Worm (Caenorhabditis elegans): Measurements from ENCODE around the gene T02B11.3.
"Not testable (repeated sequence)": the region's sequence is repeated elsewhere in the genome, so short reads cannot be mapped to it uniquely, and the experiment has no call there.

Gene T02B11.3

ce11 chrV:849042-849441 lies 17.6 kb downstream of the T02B11.3 start:
- TF ChIP-seq elt-3 (tag; optimal IDR thresholded peaks at IDR 0.05) (no peak), snpc-4 (tag; optimal IDR thresholded peaks at IDR 0.05) (no peak), ceh-16 (tag; optimal IDR thresholded peaks at IDR 0.05) (no peak), nhr-25 (tag; optimal IDR thresholded peaks at IDR 0.05) (no peak), sem-4 (tag; optimal IDR thresholded peaks at IDR 0.05) (no peak), crh-2 (tag; optimal IDR thresholded peaks at IDR 0.05) (no peak)

ce11 chrV:847521-847920 lies 19.1 kb downstream of the T02B11.3 start, which contains the start of gene srbc-13:
Gene srbc-13 (plus strand): TSS chrV:847821.
- no peak for TF ChIP-seq snpc-4 (tag; optimal IDR thresholded peaks at IDR 0.05)
- TF ChIP-seq nhr-6 (tag; optimal IDR thresholded peaks at IDR 0.05), result no peak
- no peak for TF ChIP-seq ceh-82 (tag; optimal IDR thresholded peaks at IDR 0.05)
- TF ChIP-seq lin-11 (tag; optimal IDR thresholded peaks at IDR 0.05), result no peak
- TF ChIP-seq blmp-1 (tag; optimal IDR thresholded peaks at IDR 0.05; ENCODE audit: insufficient read depth), result no peak
- TF ChIP-seq nhr-25 (tag; optimal IDR thresholded peaks at IDR 0.05), result no peak
- TF ChIP-seq nhr-21 (tag; optimal IDR thresholded peaks at IDR 0.05), result no peak
- TF ChIP-seq nhr-129 (tag; optimal IDR thresholded peaks at IDR 0.05), result no peak
- TF ChIP-seq aly-2 (tag; optimal IDR thresholded peaks at IDR 0.05), result no peak
- TF ChIP-seq nhr-10 (tag; optimal IDR thresholded peaks at IDR 0.05), result no peak
- no peak for TF ChIP-seq ztf-11 (tag; optimal IDR thresholded peaks at IDR 0.05)
- no peak for TF ChIP-seq R02D3.7 (tag; optimal IDR thresholded peaks at IDR 0.05)
- TF ChIP-seq gmeb-1 (tag; optimal IDR thresholded peaks at IDR 0.05), result no peak
- no peak for TF ChIP-seq crh-2 (tag; optimal IDR thresholded peaks at IDR 0.05)
- TF ChIP-seq lin-39 (tag; optimal IDR thresholded peaks at IDR 0.05), result no peak
- TF ChIP-seq unc-55 (GFP tag; optimal IDR thresholded peaks at IDR 0.05), result no peak

- not testable (repeated sequence) for TF ChIP-seq lin-39, peb-1, lin-11 (tag; optimal IDR thresholded peaks at IDR 0.05)
Observed at ce11 chrV:843118-843517, 23.5 kb downstream of the T02B11.3 start, which contains the start of gene K09C6.8. Gene K09C6.8 (minus strand): TSS chrV:843218.

ce11 chrV:842611-843010 lies 24.0 kb downstream of the T02B11.3 start:
- no peak for TF ChIP-seq lin-11 (tag; optimal IDR thresholded peaks at IDR 0.05)
- TF ChIP-seq alr-1 (tag; optimal IDR thresholded peaks at IDR 0.05), result no peak
- TF ChIP-seq mbf-1 (tag; optimal IDR thresholded peaks at IDR 0.05), result no peak
- no peak for TF ChIP-seq Y55F3AM.14 (GFP tag; optimal IDR thresholded peaks at IDR 0.05)
- no peak for TF ChIP-seq sma-3 (GFP tag; optimal IDR thresholded peaks at IDR 0.05)
- no peak for TF ChIP-seq nhr-21 (tag; optimal IDR thresholded peaks at IDR 0.05)
- TF ChIP-seq crh-2 (tag; optimal IDR thresholded peaks at IDR 0.05), result no peak
- TF ChIP-seq nhr-129 (tag; optimal IDR thresholded peaks at IDR 0.05), result no peak
- no peak for TF ChIP-seq ama-1 (optimal IDR thresholded peaks at IDR 0.05)
- no peak for TF ChIP-seq nhr-25 (tag; optimal IDR thresholded peaks at IDR 0.05)
- no peak for TF ChIP-seq nhr-11 (tag; optimal IDR thresholded peaks at IDR 0.05)
- no peak for TF ChIP-seq nhr-10 (tag; optimal IDR thresholded peaks at IDR 0.05)
- no peak for TF ChIP-seq gmeb-1 (tag; optimal IDR thresholded peaks at IDR 0.05)
- no peak for TF ChIP-seq unc-55 (GFP tag; optimal IDR thresholded peaks at IDR 0.05)
- TF ChIP-seq unc-62 (GFP tag; optimal IDR thresholded peaks at IDR 0.05), result no peak
- no peak for TF ChIP-seq elt-3 (tag; optimal IDR thresholded peaks at IDR 0.05)
- no peak for TF ChIP-seq mdl-1 (tag; optimal IDR thresholded peaks at IDR 0.05)
- TF ChIP-seq elt-1 (tag; optimal IDR thresholded peaks at IDR 0.05), result no peak
- TF ChIP-seq nhr-6 (tag; optimal IDR thresholded peaks at IDR 0.05), result no peak

ce11 chrV:838984-839471 lies 27.6 kb downstream of the T02B11.3 start, which contains the start of the genes K09C6.7 and K09C6.10:
Gene K09C6.7 (minus strand): TSS chrV:839084.
Gene K09C6.10 (plus strand): TSS chrV:839421.
- not testable (repeated sequence) for TF ChIP-seq elt-1, nhr-237, nhr-77 (tag; optimal IDR thresholded peaks at IDR 0.05)

ce11 chrV:833368-833767 lies 33.3 kb downstream of the T02B11.3 start, which contains the start of gene F41H8.1:
Gene F41H8.1 (plus strand): TSS chrV:833668.
- no peak for TF ChIP-seq lin-13 (GFP tag; optimal IDR thresholded peaks at IDR 0.05)
- no peak for TF ChIP-seq zag-1 (tag; optimal IDR thresholded peaks at IDR 0.05)
- no peak for TF ChIP-seq unc-39 (tag; optimal IDR thresholded peaks at IDR 0.05)
- TF ChIP-seq ztf-11 (tag; optimal IDR thresholded peaks at IDR 0.05), result no peak
- TF ChIP-seq nhr-129 (tag; optimal IDR thresholded peaks at IDR 0.05), result no peak
- TF ChIP-seq ztf-4 (tag; optimal IDR thresholded peaks at IDR 0.05), result no peak
- TF ChIP-seq nhr-77 (tag; optimal IDR thresholded peaks at IDR 0.05), result no peak
- no peak for TF ChIP-seq elt-1 (tag; optimal IDR thresholded peaks at IDR 0.05)
- no peak for TF ChIP-seq dmd-4 (tag; optimal IDR thresholded peaks at IDR 0.05)
- no peak for TF ChIP-seq C34F6.9 (tag; optimal IDR thresholded peaks at IDR 0.05)
- TF ChIP-seq mbf-1 (tag; optimal IDR thresholded peaks at IDR 0.05), result no peak
- TF ChIP-seq nhr-237 (tag; optimal IDR thresholded peaks at IDR 0.05), result no peak
- no peak for TF ChIP-seq unc-62 (GFP tag; optimal IDR thresholded peaks at IDR 0.05)
- TF ChIP-seq egl-27 (tag; optimal IDR thresholded peaks at IDR 0.05), result no peak
- no peak for TF ChIP-seq crh-2 (tag; optimal IDR thresholded peaks at IDR 0.05)
- no peak for TF ChIP-seq nhr-11 (tag; optimal IDR thresholded peaks at IDR 0.05)
- TF ChIP-seq F13H6.1 (tag; optimal IDR thresholded peaks at IDR 0.05), result no peak
- no peak for TF ChIP-seq sma-3 (GFP tag; optimal IDR thresholded peaks at IDR 0.05)
- TF ChIP-seq ZK546.5 (tag; optimal IDR thresholded peaks at IDR 0.05), result no peak
- no peak for TF ChIP-seq skn-1 (tag; optimal IDR thresholded peaks at IDR 0.05)

Data from whole organism, L2 larva.